Worm (Caenorhabditis elegans) whole organism, midembryonic: ENCODE results near the gene sulp-8.

ENCODE experiments used
- T22C8.4 ChIP-seq: fragments of 200-800 bp; sonication (Bioruptor generic); IDR thresholded peaks from 2 replicates; pipeline ENCODE4 v1.3.6; 2022; ENCODE audit warnings: missing genetic modification characterization, missing compliant biosample characterization
- cog-1 ChIP-seq: sonication (generic microtip); optimal IDR thresholded peaks from 2 replicates; lab custom pipeline; 2016; ENCODE audit warnings: missing genetic modification characterization, missing compliant biosample characterization
- flt-1 ChIP-seq: fragments of 200-800 bp; sonication (Bioruptor generic); IDR thresholded peaks from 2 replicates; pipeline ENCODE4 v1.3.6; 2022; ENCODE audit warnings: missing genetic modification characterization, missing compliant biosample characterization
- med-1 ChIP-seq: sonication (generic microtip); optimal IDR thresholded peaks from 2 replicates; lab custom pipeline; 2017; ENCODE audit warnings: missing genetic modification characterization, mild to moderate bottlenecking, missing compliant biosample characterization, antibody characterized with exemption, missing genetic modification reagents; ENCODE audit not compliant: insufficient read depth
- ztf-23 ChIP-seq: fragments of 200-800 bp; sonication (Bioruptor generic); IDR thresholded peaks from 2 replicates; pipeline ENCODE4 v1.3.6; 2022; ENCODE audit warnings: missing genetic modification reagents, missing genetic modification characterization, missing compliant biosample characterization
- ztf-29 ChIP-seq: fragments of 200-800 bp; sonication (Bioruptor generic); IDR thresholded peaks from 2 replicates; pipeline ENCODE4 v1.3.6; 2022; ENCODE audit warnings: missing genetic modification reagents, missing genetic modification characterization, missing compliant biosample characterization

- TF ChIP-seq T22C8.4 (GFP tag; lab: Robert Waterston, UW) (no peak), flt-1 (no peak), med-1 (GFP tag; lab: Kevin White, UChicago) (no peak), ztf-29 (GFP tag; lab: Robert Waterston, UW) (no peak), cog-1 (no peak), ztf-23 (no peak)
Observed at ce11 chrV:9703549-9703948, 30.1 kb upstream of the sulp-8 start.
